Worm (Caenorhabditis elegans): ENCODE results near the gene crh-2.

crh-2 gene

ce11 chrII:5172451-5172850 lies 14.9 kb downstream of the crh-2 start, which contains the start of gene C27D6.1:
Gene C27D6.1, plus strand, starts transcription at chrII:5172751.
- TF ChIP-seq flh-1 (GFP tag; optimal IDR thresholded peaks at IDR 0.05): no peak
- no peak for TF ChIP-seq elt-3 (tag; optimal IDR thresholded peaks at IDR 0.05)
- TF ChIP-seq pha-4 (tag; optimal IDR thresholded peaks at IDR 0.05): no peak
- no peak for TF ChIP-seq nhr-2 (tag; optimal IDR thresholded peaks at IDR 0.05)
- TF ChIP-seq nhr-237 (tag; optimal IDR thresholded peaks at IDR 0.05): no peak
- no peak for TF ChIP-seq lsy-2 (tag; optimal IDR thresholded peaks at IDR 0.05)
- TF ChIP-seq lin-32 (GFP tag; optimal IDR thresholded peaks at IDR 0.05): no peak
- no peak for TF ChIP-seq ztf-11 (tag; optimal IDR thresholded peaks at IDR 0.05)
- TF ChIP-seq nhr-12 (tag; optimal IDR thresholded peaks at IDR 0.05): no peak
- TF ChIP-seq mab-5 (tag; optimal IDR thresholded peaks at IDR 0.05): no peak
- no peak for TF ChIP-seq cnd-1 (tag; optimal IDR thresholded peaks at IDR 0.05)
- TF ChIP-seq drap-1 (GFP tag; optimal IDR thresholded peaks at IDR 0.05): no peak
- no peak for TF ChIP-seq bed-3 (GFP tag; optimal IDR thresholded peaks at IDR 0.05)
- TF ChIP-seq snpc-4 (tag; optimal IDR thresholded peaks at IDR 0.05): no peak
- no peak for TF ChIP-seq mep-1 (tag; optimal IDR thresholded peaks at IDR 0.05)
- TF ChIP-seq ceh-43 (GFP tag; optimal IDR thresholded peaks at IDR 0.05): no peak
- no peak for TF ChIP-seq ceh-83 (GFP tag; optimal IDR thresholded peaks at IDR 0.05)
- TF ChIP-seq unc-62 (GFP tag; optimal IDR thresholded peaks at IDR 0.05): no peak
- TF ChIP-seq zip-8 (tag; optimal IDR thresholded peaks at IDR 0.05): no peak
- TF ChIP-seq sem-2 (GFP tag; optimal IDR thresholded peaks at IDR 0.05): no peak

- TF ChIP-seq lin-32 (GFP tag; optimal IDR thresholded peaks at IDR 0.05) (no peak), pha-4 (tag; optimal IDR thresholded peaks at IDR 0.05) (no peak), ces-1 (GFP tag; optimal IDR thresholded peaks at IDR 0.05) (no peak), blmp-1 (tag; optimal IDR thresholded peaks at IDR 0.05) (no peak), bed-3 (GFP tag; optimal IDR thresholded peaks at IDR 0.05) (no peak), zip-8 (tag; optimal IDR thresholded peaks at IDR 0.05) (no peak), nhr-237 (tag; optimal IDR thresholded peaks at IDR 0.05) (no peak), mep-1 (tag; optimal IDR thresholded peaks at IDR 0.05) (no peak), nhr-2 (tag; optimal IDR thresholded peaks at IDR 0.05) (no peak), ceh-43 (GFP tag; optimal IDR thresholded peaks at IDR 0.05) (no peak), elt-3 (tag; optimal IDR thresholded peaks at IDR 0.05) (no peak), snpc-4 (tag; optimal IDR thresholded peaks at IDR 0.05) (no peak), ceh-39 (tag; optimal IDR thresholded peaks at IDR 0.05) (no peak)
Observed at ce11 chrII:5171610-5172009, 15.8 kb downstream of the crh-2 start, which contains the start of gene C27D6.15. Gene C27D6.15, plus strand, starts transcription at chrII:5171910.

- TF ChIP-seq mep-1 (tag; optimal IDR thresholded peaks at IDR 0.05) (no peak), unc-120 (tag; optimal IDR thresholded peaks at IDR 0.05; ENCODE audit: poor library complexity, severe bottlenecking) (no peak), ztf-11 (tag; optimal IDR thresholded peaks at IDR 0.05) (no peak), tbx-8 (GFP tag; optimal IDR thresholded peaks at IDR 0.05) (no peak), flh-1 (GFP tag; optimal IDR thresholded peaks at IDR 0.05) (no peak)
Observed at ce11 chrII:5170932-5171331, 16.4 kb downstream of the crh-2 start, which contains the start of gene srb-1. Gene srb-1, minus strand, starts transcription at chrII:5171032.

- TF ChIP-seq unc-120 (tag; optimal IDR thresholded peaks at IDR 0.05; ENCODE audit: poor library complexity, severe bottlenecking) (no peak), mls-2 (tag; optimal IDR thresholded peaks at IDR 0.05) (no peak), drap-1 (GFP tag; optimal IDR thresholded peaks at IDR 0.05) (no peak), mab-5 (tag; optimal IDR thresholded peaks at IDR 0.05) (no peak), zip-8 (tag; optimal IDR thresholded peaks at IDR 0.05) (no peak), ceh-83 (GFP tag; optimal IDR thresholded peaks at IDR 0.05) (no peak), snpc-4 (tag; optimal IDR thresholded peaks at IDR 0.05) (no peak), nhr-2 (tag; optimal IDR thresholded peaks at IDR 0.05) (no peak), M03D4.4 (tag; optimal IDR thresholded peaks at IDR 0.05) (no peak), nhr-76 (tag; optimal IDR thresholded peaks at IDR 0.05) (no peak), sem-2 (GFP tag; optimal IDR thresholded peaks at IDR 0.05) (no peak), sptf-1 (tag; optimal IDR thresholded peaks at IDR 0.05) (no peak), nhr-237 (tag; optimal IDR thresholded peaks at IDR 0.05) (no peak), ztf-11 (tag; optimal IDR thresholded peaks at IDR 0.05) (no peak), blmp-1 (tag; optimal IDR thresholded peaks at IDR 0.05) (no peak), elt-3 (tag; optimal IDR thresholded peaks at IDR 0.05) (no peak), ceh-43 (GFP tag; optimal IDR thresholded peaks at IDR 0.05) (no peak), unc-62 (GFP tag; optimal IDR thresholded peaks at IDR 0.05) (no peak), unc-39 (tag; optimal IDR thresholded peaks at IDR 0.05) (no peak)
Observed at ce11 chrII:5166738-5167137, 20.6 kb downstream of the crh-2 start, which contains the start of gene srb-3. Gene srb-3, minus strand, starts transcription at chrII:5166838.

- no peak for TF ChIP-seq flh-1 (GFP tag; optimal IDR thresholded peaks at IDR 0.05)
- no peak for TF ChIP-seq ztf-11 (tag; optimal IDR thresholded peaks at IDR 0.05)
- TF ChIP-seq nhr-2 (tag; optimal IDR thresholded peaks at IDR 0.05): no peak
- TF ChIP-seq ces-1 (GFP tag; optimal IDR thresholded peaks at IDR 0.05): no peak
- no peak for TF ChIP-seq mls-2 (tag; optimal IDR thresholded peaks at IDR 0.05)
- no peak for TF ChIP-seq snpc-4 (tag; optimal IDR thresholded peaks at IDR 0.05)
- TF ChIP-seq ham-2 (GFP tag; optimal IDR thresholded peaks at IDR 0.05): no peak
- TF ChIP-seq ceh-83 (GFP tag; optimal IDR thresholded peaks at IDR 0.05): no peak
- TF ChIP-seq sptf-1 (tag; optimal IDR thresholded peaks at IDR 0.05): no peak
- TF ChIP-seq unc-62 (GFP tag; optimal IDR thresholded peaks at IDR 0.05): no peak
- no peak for TF ChIP-seq sem-2 (GFP tag; optimal IDR thresholded peaks at IDR 0.05)
- no peak for TF ChIP-seq mep-1 (tag; optimal IDR thresholded peaks at IDR 0.05)
- TF ChIP-seq elt-1 (tag; optimal IDR thresholded peaks at IDR 0.05; ENCODE audit: borderline replicate concordance, insufficient read depth): no peak
- TF ChIP-seq ceh-43 (GFP tag; optimal IDR thresholded peaks at IDR 0.05): no peak
- no peak for TF ChIP-seq lin-32 (GFP tag; optimal IDR thresholded peaks at IDR 0.05)
- no peak for TF ChIP-seq nhr-237 (tag; optimal IDR thresholded peaks at IDR 0.05)
- TF ChIP-seq zip-8 (tag; optimal IDR thresholded peaks at IDR 0.05): no peak
- TF ChIP-seq lsy-2 (tag; optimal IDR thresholded peaks at IDR 0.05): no peak
- no peak for TF ChIP-seq unc-39 (tag; optimal IDR thresholded peaks at IDR 0.05)
- no peak for TF ChIP-seq pha-4 (tag; optimal IDR thresholded peaks at IDR 0.05)
Observed at ce11 chrII:5163283-5163682, 24.1 kb downstream of the crh-2 start, which contains the start of gene srb-5. Gene srb-5, minus strand, starts transcription at chrII:5163383.
